Fruit fly (Drosophila melanogaster) whole organism, embryonic: ENCODE measurements around the gene Herc4.

ENCODE experiments used
- Awh ChIP-seq: fragments of 200-800 bp; sonication (Bioruptor generic); IDR thresholded peaks from 2 replicates; pipeline ENCODE4, ENCODE4 v1.3.6; 2022; ENCODE audit warnings: missing biosample characterization, missing genetic modification characterization
- Bgb ChIP-seq: fragments of 200-800 bp; sonication (Bioruptor generic); IDR thresholded peaks from 2 replicates; pipeline ENCODE4 v1.3.6; 2022; ENCODE audit warnings: missing biosample characterization, missing genetic modification characterization; ENCODE audit not compliant: partially characterized antibody
- CG10366 ChIP-seq: fragments of 200-800 bp; sonication (Bioruptor generic); IDR thresholded peaks from 2 replicates; pipeline ENCODE4 v1.3.6; 2022; ENCODE audit warnings: missing biosample characterization, missing genetic modification characterization
- CG10543 ChIP-seq: fragments of 200-800 bp; sonication (Bioruptor generic); optimal IDR thresholded peaks from 3 replicates; lab custom pipeline; 2017; ENCODE audit warnings: missing biosample characterization, mild to moderate bottlenecking, missing genetic modification characterization, moderate library complexity
- CG10565 ChIP-seq: fragments of 200-800 bp; sonication (Bioruptor generic); optimal IDR thresholded peaks from 3 replicates; lab custom pipeline; 2016; ENCODE audit warnings: missing biosample characterization, mild to moderate bottlenecking, missing genetic modification characterization
- CG11398 ChIP-seq: fragments of 200-800 bp; sonication (Bioruptor generic); optimal IDR thresholded peaks from 2 replicates; lab custom pipeline; 2016; ENCODE audit warnings: missing biosample characterization, missing genetic modification characterization
- CG11456 ChIP-seq: fragments of 200-800 bp; sonication (Bioruptor generic); IDR thresholded peaks from 3 replicates; pipeline ENCODE4 v1.3.6; 2022; ENCODE audit warnings: missing biosample characterization, missing genetic modification characterization
- CG11560 ChIP-seq: fragments of 200-800 bp; sonication (Bioruptor generic); IDR thresholded peaks from 3 replicates; pipeline ENCODE4 v1.3.6; 2022; ENCODE audit warnings: missing biosample characterization, missing genetic modification characterization
- CG11695 ChIP-seq: fragments of 200-800 bp; sonication (Bioruptor generic); IDR thresholded peaks from 3 replicates; pipeline ENCODE4 v1.3.6; 2022; ENCODE audit warnings: missing biosample characterization, missing genetic modification characterization
- CG12744 ChIP-seq: fragments of 200-800 bp; sonication (Bioruptor generic); optimal IDR thresholded peaks from 2 replicates; lab custom pipeline; 2016; ENCODE audit warnings: missing biosample characterization, missing genetic modification characterization
- CG13894 ChIP-seq: fragments of 200-800 bp; sonication (Bioruptor generic); optimal IDR thresholded peaks from 3 replicates; lab custom pipeline; 2018; ENCODE audit warnings: missing biosample characterization, mild to moderate bottlenecking, missing genetic modification characterization, moderate library complexity
- CG14014 ChIP-seq: fragments of 200-800 bp; sonication (Bioruptor generic); IDR thresholded peaks from 2 replicates; pipeline ENCODE4 v1.3.6; 2022; ENCODE audit warnings: missing biosample characterization, missing genetic modification characterization
- CG15269 ChIP-seq: fragments of 200-800 bp; sonication (Bioruptor generic); optimal IDR thresholded peaks from 2 replicates; lab custom pipeline; 2018; ENCODE audit warnings: missing biosample characterization, mild to moderate bottlenecking, missing genetic modification characterization, moderate library complexity
- CG1603 ChIP-seq: fragments of 200-800 bp; sonication (Bioruptor generic); optimal IDR thresholded peaks from 2 replicates; lab custom pipeline; 2019; ENCODE audit warnings: missing biosample characterization, mild to moderate bottlenecking, missing genetic modification characterization, moderate library complexity
- CG17186 ChIP-seq: fragments of 200-800 bp; sonication (Bioruptor generic); optimal IDR thresholded peaks from 3 replicates; lab custom pipeline; 2017; ENCODE audit warnings: missing biosample characterization, missing genetic modification reagents, missing genetic modification characterization
- CG18262 ChIP-seq: fragments of 200-800 bp; optimal IDR thresholded peaks from 3 replicates; lab custom pipeline; 2019; ENCODE audit warnings: missing biosample characterization, mild to moderate bottlenecking, missing genetic modification characterization, moderate library complexity
- CG2116 ChIP-seq: fragments of 200-800 bp; sonication (Bioruptor generic); optimal IDR thresholded peaks from 3 replicates; lab custom pipeline; 2018; ENCODE audit warnings: missing biosample characterization, mild to moderate bottlenecking, missing genetic modification characterization
- CG2202 ChIP-seq: fragments of 200-800 bp; sonication (Bioruptor generic); optimal IDR thresholded peaks from 2 replicates; lab custom pipeline; 2018; ENCODE audit warnings: missing biosample characterization, mild to moderate bottlenecking, missing genetic modification characterization
- CG2875 ChIP-seq: fragments of 200-800 bp; sonication (Bioruptor generic); optimal IDR thresholded peaks from 2 replicates; lab custom pipeline; 2017; ENCODE audit warnings: missing biosample characterization, mild to moderate bottlenecking, missing genetic modification characterization, missing genetic modification reagents
- CG30431 ChIP-seq: fragments of 200-800 bp; sonication (Bioruptor generic); optimal IDR thresholded peaks from 2 replicates; lab custom pipeline; 2017; ENCODE audit warnings: missing biosample characterization, missing genetic modification characterization
- CG32772 ChIP-seq: fragments of 200-800 bp; sonication (Bioruptor generic); IDR thresholded peaks from 2 replicates; pipeline ENCODE4 v1.3.6; 2022; ENCODE audit warnings: missing biosample characterization, missing genetic modification characterization
- CG42726 ChIP-seq: fragments of 200-800 bp; sonication (Bioruptor generic); IDR thresholded peaks from 2 replicates; pipeline ENCODE4 v1.3.6; 2022; ENCODE audit warnings: missing biosample characterization, missing genetic modification characterization; ENCODE audit not compliant: partially characterized antibody
- CG8944 ChIP-seq: fragments of 200-800 bp; sonication (Bioruptor generic); optimal IDR thresholded peaks from 3 replicates; lab custom pipeline; 2016; ENCODE audit warnings: missing biosample characterization, missing genetic modification characterization
- CG9609 ChIP-seq: fragments of 200-800 bp; sonication (Bioruptor generic); optimal IDR thresholded peaks from 3 replicates; lab custom pipeline; 2016; ENCODE audit warnings: missing biosample characterization, missing genetic modification characterization
- CG9727 ChIP-seq: fragments of 200-800 bp; sonication (Bioruptor generic); optimal IDR thresholded peaks from 3 replicates; lab custom pipeline; 2017; ENCODE audit warnings: missing biosample characterization, mild to moderate bottlenecking, missing genetic modification characterization
- CrebB ChIP-seq: fragments of 200-800 bp; sonication (Bioruptor generic); optimal IDR thresholded peaks from 3 replicates; lab custom pipeline; 2018; ENCODE audit warnings: missing biosample characterization, mild to moderate bottlenecking, missing genetic modification characterization
- E2f2 ChIP-seq: fragments of 200-800 bp; sonication (Bioruptor generic); IDR thresholded peaks from 2 replicates; pipeline ENCODE4 v1.3.6; 2022; ENCODE audit warnings: missing biosample characterization, missing genetic modification characterization
- Ets97D ChIP-seq: fragments of 200-800 bp; sonication (Bioruptor generic); optimal IDR thresholded peaks from 3 replicates; lab custom pipeline; 2016; ENCODE audit warnings: missing biosample characterization, missing genetic modification characterization
- H2.0 ChIP-seq: fragments of 200-800 bp; sonication (Bioruptor generic); IDR thresholded peaks from 2 replicates; pipeline ENCODE4 v1.3.6; 2022; ENCODE audit warnings: missing biosample characterization, missing genetic modification characterization
- Max ChIP-seq: fragments of 200-800 bp; sonication (Bioruptor generic); optimal IDR thresholded peaks from 2 replicates; lab custom pipeline; 2016; ENCODE audit warnings: missing biosample characterization, mild to moderate bottlenecking, missing genetic modification characterization
- Mes4 ChIP-seq: fragments of 200-800 bp; sonication (Bioruptor generic); optimal IDR thresholded peaks from 2 replicates; lab custom pipeline; 2016; ENCODE audit warnings: missing biosample characterization, missing genetic modification characterization
- Nf-YC ChIP-seq: fragments of 200-800 bp; optimal IDR thresholded peaks from 3 replicates; lab custom pipeline; 2019; ENCODE audit warnings: missing biosample characterization, mild to moderate bottlenecking, missing genetic modification characterization, moderate library complexity
- Side ChIP-seq: fragments of 200-800 bp; sonication (Bioruptor generic); optimal IDR thresholded peaks from 2 replicates; lab custom pipeline; 2016; ENCODE audit warnings: missing biosample characterization, missing genetic modification characterization
- Six4 ChIP-seq: fragments of 200-800 bp; sonication (Bioruptor generic); optimal IDR thresholded peaks from 2 replicates; lab custom pipeline; 2016; ENCODE audit warnings: missing biosample characterization, missing genetic modification characterization
- Sox102F ChIP-seq: fragments of 200-800 bp; sonication (Bioruptor generic); optimal IDR thresholded peaks from 2 replicates; lab custom pipeline; 2018; ENCODE audit warnings: missing biosample characterization, mild to moderate bottlenecking, missing genetic modification characterization, moderate library complexity
- cg ChIP-seq: fragments of 200-800 bp; sonication (Bioruptor generic); optimal IDR thresholded peaks from 3 replicates; lab custom pipeline; 2019; ENCODE audit warnings: missing biosample characterization, mild to moderate bottlenecking, missing genetic modification characterization, moderate library complexity
- dysf ChIP-seq: fragments of 200-800 bp; sonication (Bioruptor generic); IDR thresholded peaks from 3 replicates; pipeline ENCODE4 v1.3.6; 2022; ENCODE audit warnings: missing biosample characterization, missing genetic modification characterization
- gsb ChIP-seq: fragments of 200-800 bp; sonication (Bioruptor generic); IDR thresholded peaks from 2 replicates; pipeline ENCODE4 v1.3.6; 2022; ENCODE audit warnings: missing biosample characterization, missing genetic modification characterization
- lov ChIP-seq, 2 experiments: fragments of 200-800 bp in 1 of 2; fragments of >200 bp in 1 of 2; sonication (Bioruptor generic) in 1 of 2; IDR thresholded peaks in 1 of 2; optimal IDR thresholded peaks in 1 of 2; 2 replicates in 1 of 2; 3 replicates in 1 of 2; pipeline versions ENCODE4 v1.3.6 to Lab custom; 2017 to 2022; ENCODE audit warnings: missing biosample characterization in 1 of 2, missing genetic modification characterization in 1 of 2
- p53 ChIP-seq: fragments of 200-800 bp; sonication (Bioruptor generic); optimal IDR thresholded peaks from 2 replicates; lab custom pipeline; 2016; ENCODE audit warnings: missing biosample characterization, missing genetic modification characterization
- peb ChIP-seq: fragments of 200-800 bp; sonication (Bioruptor generic); IDR thresholded peaks from 2 replicates; pipeline ENCODE4 v1.3.6; 2022; ENCODE audit warnings: missing biosample characterization, missing genetic modification characterization
- sc ChIP-seq, 3 experiments: fragments of >200 bp in 2 of 3; fragments of 200-800 bp in 1 of 3; sonication (Bioruptor generic) in 1 of 3; optimal IDR thresholded peaks; 2 replicates in 2 of 3; 3 replicates in 1 of 3; lab custom pipeline; 2017; ENCODE audit warnings: mild to moderate bottlenecking in 1 of 3, missing biosample characterization in 1 of 3, missing genetic modification characterization in 1 of 3, missing genetic modification reagents in 1 of 3
- sim ChIP-seq: fragments of 200-800 bp; sonication (Bioruptor generic); IDR thresholded peaks from 2 replicates; pipeline ENCODE4 v1.3.6; 2022; ENCODE audit warnings: missing biosample characterization, missing genetic modification characterization
- tgo ChIP-seq: fragments of 200-800 bp; sonication (Bioruptor generic); IDR thresholded peaks from 3 replicates; pipeline ENCODE4 v1.3.6; 2022; ENCODE audit warnings: missing biosample characterization, missing genetic modification characterization
- tup ChIP-seq: fragments of 200-800 bp; sonication (Bioruptor generic); optimal IDR thresholded peaks from 2 replicates; lab custom pipeline; 2016; ENCODE audit warnings: missing biosample characterization, mild to moderate bottlenecking, missing genetic modification characterization, moderate library complexity
- unpg ChIP-seq: fragments of 200-800 bp; sonication (Bioruptor generic); optimal IDR thresholded peaks from 3 replicates; lab custom pipeline; 2018; ENCODE audit warnings: missing biosample characterization, mild to moderate bottlenecking, missing genetic modification characterization, moderate library complexity
- zfh1 ChIP-seq: fragments of 200-800 bp; sonication (Bioruptor generic); IDR thresholded peaks from 3 replicates; pipeline ENCODE4 v1.3.6; 2022; ENCODE audit warnings: missing biosample characterization, missing genetic modification characterization

Herc4 gene

dm6 chr3L:1334571-1335427 is 21.3 kb downstream of the Herc4 start, which contains the start of the genes Hmbs and CG2211 (continued):
- TF ChIP-seq CG15269 (tag; lab: Kevin White, UChicago): peak; percentile 86
- TF ChIP-seq CG9727 (GFP tag; lab: Kevin White, UChicago): peak; percentile 87
- TF ChIP-seq peb (GFP tag; lab: Robert Waterston, UW): peak; percentile 74
- peak; percentile 77 for TF ChIP-seq E2f2
- peak; percentile 92 for TF ChIP-seq Max (GFP tag; lab: Kevin White, UChicago)
- TF ChIP-seq CG8944: peak; percentile 89
- peak; percentile 89 for TF ChIP-seq dysf (GFP tag; lab: Robert Waterston, UW)
- TF ChIP-seq tup: peak; percentile 75
- peak; percentile 84 for TF ChIP-seq CG10366 (GFP tag; lab: Robert Waterston, UW)
- peak; percentile 7 for TF ChIP-seq p53 (GFP tag; lab: Kevin White, UChicago)
- no peak for TF ChIP-seq cg (GFP tag; lab: Kevin White, UChicago)
- TF ChIP-seq CG13894 (tag; lab: Kevin White, UChicago): peak; percentile 92
- TF ChIP-seq CG9609: peak; percentile 89
- peak; percentile 84 for TF ChIP-seq Nf-YC (tag; lab: Kevin White, UChicago)
- peak; percentile 92 for TF ChIP-seq CG10543 (GFP tag; lab: Kevin White, UChicago)
- TF ChIP-seq CG1603: peak; percentile 82
- no peak for TF ChIP-seq sim
- no peak for TF ChIP-seq sc (optimal IDR thresholded peaks at IDR 0.05; lab: Kevin White, UChicago)
- TF ChIP-seq sc (GFP tag; optimal IDR thresholded peaks at IDR 0.05; lab: Kevin White, UChicago): peak; percentile 51
- TF ChIP-seq tgo: peak; percentile 83
- TF ChIP-seq CG11456: peak; percentile 87; the same call in 2 of the 3 replicates
- peak; percentile 92 for TF ChIP-seq Ets97D (GFP tag; lab: Kevin White, UChicago)
- peak; percentile 65 for TF ChIP-seq CG2202 (tag; lab: Kevin White, UChicago)
- peak; percentile 78 for TF ChIP-seq unpg (GFP tag; lab: Kevin White, UChicago)
- TF ChIP-seq CG18262 (tag; lab: Kevin White, UChicago): peak; percentile 83
- TF ChIP-seq Sox102F (GFP tag; lab: Kevin White, UChicago): peak; percentile 84
- TF ChIP-seq Six4 (GFP tag; lab: Kevin White, UChicago): peak; percentile 85
- TF ChIP-seq Awh (GFP tag; lab: Robert Waterston, UW): peak; percentile 82
- peak; percentile 50; the same call in 1 of the 2 replicates for TF ChIP-seq gsb (GFP tag; lab: Robert Waterston, UW)
- peak; percentile 89 for TF ChIP-seq CG17186 (GFP tag; lab: Kevin White, UChicago)
- no peak for TF ChIP-seq lov (optimal IDR thresholded peaks at IDR 0.05; lab: Kevin White, UChicago)
- peak; percentile 65; the same call in 1 of the 3 replicates for TF ChIP-seq lov (GFP tag; IDR thresholded peaks at IDR 0.05; lab: Robert Waterston, UW)
- TF ChIP-seq CG30431 (GFP tag; lab: Kevin White, UChicago): peak; percentile 61
- TF ChIP-seq CG32772: peak; percentile 73
- peak; percentile 73 for TF ChIP-seq CG10565
- peak; percentile 74 for TF ChIP-seq Side (GFP tag; lab: Kevin White, UChicago)
- peak; percentile 42 for TF ChIP-seq CG2875 (GFP tag; lab: Kevin White, UChicago)
- peak; percentile 89 for TF ChIP-seq CG2116
- peak; percentile 87 for TF ChIP-seq Mes4
- TF ChIP-seq CG11695 (GFP tag; lab: Robert Waterston, UW): peak; percentile 76
- peak; percentile 90 for TF ChIP-seq zfh1
- peak; percentile 85 for TF ChIP-seq CG12744 (GFP tag; lab: Kevin White, UChicago)
- peak; percentile 82 for TF ChIP-seq H2.0 (GFP tag; lab: Robert Waterston, UW)
- peak; percentile 60 for TF ChIP-seq CG42726 (GFP tag; lab: Robert Waterston, UW)
- TF ChIP-seq Bgb (GFP tag; lab: Robert Waterston, UW): peak; percentile 42; the same call in 1 of the 2 replicates
- peak; percentile 87 for TF ChIP-seq CG14014 (GFP tag; lab: Robert Waterston, UW)
- TF ChIP-seq CG11560 (tag; lab: Robert Waterston, UW): peak; percentile 74; the same call in 2 of the 3 replicates
- peak; percentile 57 for TF ChIP-seq CG11398 (GFP tag; lab: Kevin White, UChicago)
- peak; percentile 75 for TF ChIP-seq CrebB
